Worm (Caenorhabditis elegans): ENCODE measurements around the gene C35B1.3.

C35B1.3 gene

DNA sequence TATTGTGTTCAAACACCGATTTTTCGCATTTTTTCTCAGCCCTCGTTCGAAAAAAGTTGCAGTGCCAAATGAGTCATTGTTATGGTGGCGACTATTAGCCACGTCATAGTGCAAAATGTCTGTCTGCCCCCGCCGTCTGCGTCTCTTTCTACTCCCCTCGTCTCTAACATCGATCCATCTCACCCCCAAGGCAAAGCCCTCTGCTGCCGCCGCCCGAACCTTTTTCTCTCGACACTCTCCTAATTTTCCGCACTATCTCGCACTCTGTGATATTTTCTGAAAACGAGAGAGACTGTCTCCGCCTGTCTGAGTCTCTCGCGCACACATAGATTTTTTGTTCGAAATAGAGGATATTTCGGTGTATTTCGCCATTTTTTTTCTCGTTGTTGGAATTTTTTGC, 12.1 kb downstream of the C35B1.3 start (continued):
- no peak for TF ChIP-seq T07F8.4 (tag; optimal IDR thresholded peaks at IDR 0.05)
- TF ChIP-seq tbx-9 (tag; optimal IDR thresholded peaks at IDR 0.05; ENCODE audit: borderline replicate concordance): no peak
- no peak for TF ChIP-seq F10E7.11 (tag; optimal IDR thresholded peaks at IDR 0.05)
- peak; percentile 41 for TF ChIP-seq ceh-27 (GFP tag; optimal IDR thresholded peaks at IDR 0.05)
- TF ChIP-seq hlh-26 (GFP tag; conservative IDR thresholded peaks at IDR 0.05): no peak
- peak; percentile 65 for TF ChIP-seq ZK185.1 (tag; optimal IDR thresholded peaks at IDR 0.05; ENCODE audit: poor library complexity, severe bottlenecking)
- no peak for TF ChIP-seq rec-8 (tag; optimal IDR thresholded peaks at IDR 0.05)
- TF ChIP-seq ceh-58 (GFP tag; IDR thresholded peaks at IDR 0.05): no peak
- TF ChIP-seq repo-1 (tag; optimal IDR thresholded peaks at IDR 0.05): no peak
- TF ChIP-seq ztf-26 (tag; optimal IDR thresholded peaks at IDR 0.05): peak; percentile 19
- TF ChIP-seq snpc-1.3 (tag; optimal IDR thresholded peaks at IDR 0.05; ENCODE audit: insufficient read depth): no peak
- TF ChIP-seq mcd-1 (GFP tag; IDR thresholded peaks at IDR 0.05): peak; percentile 56
- TF ChIP-seq Y95B8A.8 (GFP tag; IDR thresholded peaks at IDR 0.05): no peak
- peak; percentile 3 for TF ChIP-seq lin-54 (GFP tag; optimal IDR thresholded peaks at IDR 0.05)
- no peak for TF ChIP-seq Y79H2A.3 (GFP tag; conservative IDR thresholded peaks at IDR 0.05)
- TF ChIP-seq T26A5.8 (tag; optimal IDR thresholded peaks at IDR 0.05): no peak
- TF ChIP-seq attf-5 (GFP tag; optimal IDR thresholded peaks at IDR 0.05): peak; percentile 81
- no peak for TF ChIP-seq dpff-1 (tag; optimal IDR thresholded peaks at IDR 0.05)
- TF ChIP-seq ztf-6 (GFP tag; IDR thresholded peaks at IDR 0.05): no peak
- peak; percentile 0 for TF ChIP-seq ztf-18 (tag; optimal IDR thresholded peaks at IDR 0.05)
- no peak for TF ChIP-seq rcor-1 (GFP tag; IDR thresholded peaks at IDR 0.05)
- no peak for TF ChIP-seq hlh-12 (tag; optimal IDR thresholded peaks at IDR 0.05)
- no peak for TF ChIP-seq Y53G8AR.9 (GFP tag; conservative IDR thresholded peaks at IDR 0.05)
- TF ChIP-seq let-607 (tag; optimal IDR thresholded peaks at IDR 0.05): peak; percentile 6 to 56
- no peak for TF ChIP-seq lag-1 (GFP tag; IDR thresholded peaks at IDR 0.05)
- TF ChIP-seq ztf-25 (GFP tag; IDR thresholded peaks at IDR 0.05): no peak
- no peak for TF ChIP-seq B0035.1 (tag; optimal IDR thresholded peaks at IDR 0.05)
- no peak for TF ChIP-seq gei-17 (GFP tag; optimal IDR thresholded peaks at IDR 0.05)
- TF ChIP-seq efl-1 (GFP tag; optimal IDR thresholded peaks at IDR 0.05): no peak
- TF ChIP-seq F55B11.4 (tag; optimal IDR thresholded peaks at IDR 0.05; ENCODE audit: borderline replicate concordance, insufficient read depth): no peak
- TF ChIP-seq nhr-80 (tag; optimal IDR thresholded peaks at IDR 0.05): peak; percentile 48
- peak; percentile 42; the same call in 1 of the 2 replicates for TF ChIP-seq C06A6.2 (GFP tag; conservative IDR thresholded peaks at IDR 0.05)
- TF ChIP-seq bed-2 (GFP tag; IDR thresholded peaks at IDR 0.05): no peak
- no peak for TF ChIP-seq B0019.2 (GFP tag; conservative IDR thresholded peaks at IDR 0.05)
- TF ChIP-seq tbp1 (GFP tag; optimal IDR thresholded peaks at IDR 0.05): peak; percentile 10
- TF ChIP-seq nhr-179 (tag; optimal IDR thresholded peaks at IDR 0.05): no peak
- TF ChIP-seq attf-3 (GFP tag; conservative IDR thresholded peaks at IDR 0.05): no peak
- TF ChIP-seq zim-3 (tag; optimal IDR thresholded peaks at IDR 0.05): no peak
- TF ChIP-seq sea-2 (GFP tag; IDR thresholded peaks at IDR 0.05): no peak
- TF ChIP-seq nfyb-1 (GFP tag; IDR thresholded peaks at IDR 0.05): peak; percentile 76
- peak in 1 of 3 experiments; percentile 37 for TF ChIP-seq lin-35 (GFP tag; optimal IDR thresholded peaks at IDR 0.05)

All from whole organism, young adult.